Fruit fly (Drosophila melanogaster) whole organism, embryonic: ENCODE results near the gene NijB.
A peak's percentile ranks its signal among the peaks of the same experiment; 100 is the strongest.

Source experiments
- Blimp-1 ChIP-seq: fragments of 200-800 bp; sonication (Bioruptor generic); optimal IDR thresholded peaks from 3 replicates; lab custom pipeline; 2018; ENCODE audit warnings: missing biosample characterization, missing genetic modification characterization, mild to moderate bottlenecking, moderate library complexity, missing genetic modification reagents
- CG1024 ChIP-seq: fragments of 200-800 bp; sonication (Bioruptor generic); IDR thresholded peaks from 2 replicates; pipeline ENCODE4 v1.3.6; 2022; ENCODE audit warnings: missing biosample characterization, missing genetic modification characterization
- CG11093 ChIP-seq: fragments of 200-800 bp; sonication (Bioruptor generic); IDR thresholded peaks from 3 replicates; pipeline ENCODE4 v1.3.6; 2022; ENCODE audit warnings: missing biosample characterization, missing genetic modification characterization
- CG11560 ChIP-seq: fragments of 200-800 bp; sonication (Bioruptor generic); IDR thresholded peaks from 3 replicates; pipeline ENCODE4 v1.3.6; 2022; ENCODE audit warnings: missing biosample characterization, missing genetic modification characterization
- CG12236 ChIP-seq: fragments of 200-800 bp; sonication (Bioruptor generic); optimal IDR thresholded peaks from 2 replicates; lab custom pipeline; 2016; ENCODE audit warnings: missing biosample characterization, missing genetic modification characterization
- CG13123 ChIP-seq: fragments of 200-800 bp; sonication (Bioruptor generic); optimal IDR thresholded peaks from 2 replicates; lab custom pipeline; 2016; ENCODE audit warnings: missing biosample characterization, missing genetic modification characterization
- CG13624 ChIP-seq: fragments of 200-800 bp; sonication (Bioruptor generic); optimal IDR thresholded peaks from 2 replicates; lab custom pipeline; 2016; ENCODE audit warnings: missing biosample characterization, missing genetic modification characterization
- CG14441 ChIP-seq: fragments of 200-800 bp; sonication (Bioruptor generic); IDR thresholded peaks from 2 replicates; pipeline ENCODE4 v1.3.6; 2022; ENCODE audit warnings: missing biosample characterization, missing genetic modification characterization
- CG1602 ChIP-seq: fragments of 200-800 bp; sonication (Bioruptor generic); optimal IDR thresholded peaks from 3 replicates; lab custom pipeline; 2016; ENCODE audit warnings: missing biosample characterization, missing genetic modification characterization
- CG16813 ChIP-seq: fragments of 200-800 bp; sonication (Bioruptor generic); IDR thresholded peaks from 3 replicates; pipeline ENCODE4 v1.3.6; 2022; ENCODE audit warnings: missing biosample characterization, missing genetic modification characterization; ENCODE audit not compliant: partially characterized antibody
- CG18599 ChIP-seq: fragments of 200-800 bp; sonication (Bioruptor generic); optimal IDR thresholded peaks from 3 replicates; lab custom pipeline; 2017; ENCODE audit warnings: missing biosample characterization, missing genetic modification characterization, mild to moderate bottlenecking, moderate library complexity, missing genetic modification reagents
- CG2202 ChIP-seq: fragments of 200-800 bp; sonication (Bioruptor generic); optimal IDR thresholded peaks from 2 replicates; lab custom pipeline; 2018; ENCODE audit warnings: missing biosample characterization, mild to moderate bottlenecking, missing genetic modification characterization
- CG32532 ChIP-seq: fragments of 200-800 bp; sonication (Bioruptor generic); IDR thresholded peaks from 2 replicates; pipeline ENCODE4 v1.3.6; 2022; ENCODE audit warnings: missing biosample characterization, missing genetic modification characterization
- CG33557 ChIP-seq: fragments of 200-800 bp; sonication (Bioruptor generic); optimal IDR thresholded peaks from 2 replicates; lab custom pipeline; 2019; ENCODE audit warnings: missing biosample characterization, mild to moderate bottlenecking, missing genetic modification characterization, moderate library complexity
- CG4730 ChIP-seq: fragments of 200-800 bp; sonication (Bioruptor generic); IDR thresholded peaks from 2 replicates; pipeline ENCODE4 v1.3.6; 2022; ENCODE audit warnings: missing biosample characterization, missing genetic modification characterization
- CG7928 ChIP-seq: fragments of 200-800 bp; sonication (Bioruptor generic); optimal IDR thresholded peaks from 2 replicates; lab custom pipeline; 2017; ENCODE audit warnings: missing biosample characterization, mild to moderate bottlenecking, missing genetic modification characterization
- CG8089 ChIP-seq: fragments of 200-800 bp; sonication (Bioruptor generic); optimal IDR thresholded peaks from 3 replicates; lab custom pipeline; 2016; ENCODE audit warnings: missing biosample characterization, missing genetic modification characterization
- CG9727 ChIP-seq: fragments of 200-800 bp; sonication (Bioruptor generic); optimal IDR thresholded peaks from 3 replicates; lab custom pipeline; 2017; ENCODE audit warnings: missing biosample characterization, mild to moderate bottlenecking, missing genetic modification characterization
- Camta ChIP-seq: fragments of 200-800 bp; sonication (Bioruptor generic); optimal IDR thresholded peaks from 2 replicates; lab custom pipeline; 2016; ENCODE audit warnings: missing biosample characterization, missing genetic modification characterization
- Fer1 ChIP-seq: fragments of 200-800 bp; sonication (Bioruptor generic); optimal IDR thresholded peaks from 2 replicates; lab custom pipeline; 2017; ENCODE audit warnings: missing biosample characterization, mild to moderate bottlenecking, missing genetic modification characterization
- Fer2 ChIP-seq: fragments of 200-800 bp; sonication (Bioruptor generic); optimal IDR thresholded peaks from 2 replicates; lab custom pipeline; 2018; ENCODE audit warnings: missing biosample characterization, mild to moderate bottlenecking, missing genetic modification characterization, moderate library complexity
- HLH4C ChIP-seq: fragments of 200-800 bp; sonication (Bioruptor generic); IDR thresholded peaks from 3 replicates; pipeline ENCODE4 v1.3.6; 2022; ENCODE audit warnings: missing biosample characterization, missing genetic modification characterization; ENCODE audit not compliant: partially characterized antibody
- HmgD ChIP-seq: fragments of 200-800 bp; sonication (Bioruptor generic); optimal IDR thresholded peaks from 3 replicates; lab custom pipeline; 2016; ENCODE audit warnings: missing biosample characterization, missing genetic modification characterization
- Hr3 ChIP-seq: fragments of 200-800 bp; sonication (Bioruptor generic); optimal IDR thresholded peaks from 3 replicates; lab custom pipeline; 2016; ENCODE audit warnings: missing biosample characterization, missing genetic modification characterization
- Max ChIP-seq: fragments of 200-800 bp; sonication (Bioruptor generic); optimal IDR thresholded peaks from 2 replicates; lab custom pipeline; 2016; ENCODE audit warnings: missing biosample characterization, mild to moderate bottlenecking, missing genetic modification characterization
- NC2β ChIP-seq: fragments of 200-800 bp; sonication (Bioruptor generic); optimal IDR thresholded peaks from 2 replicates; lab custom pipeline; 2016; ENCODE audit warnings: missing biosample characterization, missing genetic modification characterization
- Six4 ChIP-seq: fragments of 200-800 bp; sonication (Bioruptor generic); optimal IDR thresholded peaks from 2 replicates; lab custom pipeline; 2016; ENCODE audit warnings: missing biosample characterization, missing genetic modification characterization
- Stat92E ChIP-seq, 3 experiments: fragments of >200 bp in 2 of 3; fragments of 200-800 bp in 1 of 3; sonication (Bioruptor generic) in 1 of 3; optimal IDR thresholded peaks; 2 replicates each; lab custom pipeline; 2017 to 2019; ENCODE audit warnings: missing biosample characterization in 3 of 3, missing genetic modification characterization in 3 of 3, mild to moderate bottlenecking in 1 of 3, moderate library complexity in 1 of 3
- TFAM ChIP-seq: fragments of 200-800 bp; sonication (Bioruptor generic); optimal IDR thresholded peaks from 2 replicates; lab custom pipeline; 2017; ENCODE audit warnings: missing biosample characterization, missing genetic modification characterization, inconsistent platforms
- Taf1 ChIP-seq: fragments of 200-800 bp; sonication (Bioruptor generic); IDR thresholded peaks from 2 replicates; pipeline ENCODE4 v1.3.6; 2022; ENCODE audit warnings: missing biosample characterization, missing genetic modification characterization
- Vsx1 ChIP-seq: fragments of 200-800 bp; sonication (Bioruptor generic); optimal IDR thresholded peaks from 2 replicates; lab custom pipeline; 2017; ENCODE audit warnings: missing biosample characterization, mild to moderate bottlenecking, missing genetic modification characterization, missing genetic modification reagents
- ac ChIP-seq: fragments of 200-800 bp; sonication (Bioruptor generic); optimal IDR thresholded peaks from 3 replicates; lab custom pipeline; 2017; ENCODE audit warnings: missing biosample characterization, mild to moderate bottlenecking, missing genetic modification characterization
- bsh ChIP-seq, 2 experiments: fragments of 200-800 bp; sonication (Bioruptor generic); optimal IDR thresholded peaks; 2 replicates each; lab custom pipeline; 2017 to 2018; ENCODE audit warnings: mild to moderate bottlenecking in 2 of 2, missing biosample characterization in 2 of 2, missing genetic modification characterization in 2 of 2, moderate library complexity in 1 of 2
- crol ChIP-seq: fragments of 200-800 bp; sonication (Bioruptor generic); IDR thresholded peaks from 2 replicates; pipeline ENCODE4 v1.3.6; 2022; ENCODE audit warnings: missing biosample characterization, missing genetic modification characterization
- dm ChIP-seq: fragments of 200-800 bp; sonication (Bioruptor generic); optimal IDR thresholded peaks from 3 replicates; lab custom pipeline; 2016; ENCODE audit warnings: missing biosample characterization, missing genetic modification characterization
- fd64A ChIP-seq: fragments of 200-800 bp; sonication (Bioruptor generic); optimal IDR thresholded peaks from 3 replicates; lab custom pipeline; 2018; ENCODE audit warnings: missing biosample characterization, mild to moderate bottlenecking, missing genetic modification characterization
- ftz-f1 ChIP-seq: fragments of 200-800 bp; sonication (Bioruptor generic); optimal IDR thresholded peaks from 2 replicates; lab custom pipeline; 2016; ENCODE audit warnings: missing biosample characterization, missing genetic modification characterization
- lola ChIP-seq, 3 experiments: fragments of >200 bp in 2 of 3; fragments of 200-800 bp in 1 of 3; sonication (Bioruptor generic) in 1 of 3; optimal IDR thresholded peaks; 2 replicates each; lab custom pipeline; 2017 to 2019; ENCODE audit warnings: missing biosample characterization in 3 of 3, missing genetic modification characterization in 3 of 3, mild to moderate bottlenecking in 1 of 3, moderate library complexity in 1 of 3
- nerfin-2 ChIP-seq: fragments of 200-800 bp; sonication (Bioruptor generic); IDR thresholded peaks from 2 replicates; pipeline ENCODE4 v1.3.6; 2022; ENCODE audit warnings: missing biosample characterization, missing genetic modification characterization; ENCODE audit not compliant: partially characterized antibody
- pita ChIP-seq: fragments of 200-800 bp; sonication (Bioruptor generic); optimal IDR thresholded peaks from 2 replicates; lab custom pipeline; 2017; ENCODE audit warnings: missing biosample characterization, mild to moderate bottlenecking, missing genetic modification characterization
- ro ChIP-seq: fragments of 200-800 bp; sonication (Bioruptor generic); IDR thresholded peaks from 2 replicates; pipeline ENCODE4 v1.3.6; 2022; ENCODE audit warnings: missing biosample characterization, missing genetic modification characterization
- stwl ChIP-seq: fragments of 200-800 bp; sonication (Bioruptor generic); optimal IDR thresholded peaks from 3 replicates; lab custom pipeline; 2018; ENCODE audit warnings: missing biosample characterization, mild to moderate bottlenecking, missing genetic modification characterization, moderate library complexity
- tin ChIP-seq: fragments of 200-800 bp; sonication (Bioruptor generic); optimal IDR thresholded peaks from 3 replicates; lab custom pipeline; 2016; ENCODE audit warnings: missing biosample characterization, missing genetic modification characterization
- tna ChIP-seq: fragments of 200-800 bp; sonication (Bioruptor generic); IDR thresholded peaks from 2 replicates; pipeline ENCODE4 v1.3.6; 2022; ENCODE audit warnings: missing biosample characterization, missing genetic modification characterization; ENCODE audit not compliant: partially characterized antibody
- trem ChIP-seq: fragments of 200-800 bp; optimal IDR thresholded peaks from 3 replicates; lab custom pipeline; 2019; ENCODE audit warnings: missing biosample characterization, mild to moderate bottlenecking, missing genetic modification characterization, moderate library complexity
- tup ChIP-seq: fragments of 200-800 bp; sonication (Bioruptor generic); optimal IDR thresholded peaks from 2 replicates; lab custom pipeline; 2016; ENCODE audit warnings: missing biosample characterization, mild to moderate bottlenecking, missing genetic modification characterization, moderate library complexity
- usp ChIP-seq: fragments of >200 bp; optimal IDR thresholded peaks from 2 replicates; lab custom pipeline; 2017; ENCODE audit warnings: missing biosample characterization, missing genetic modification characterization
- wdn ChIP-seq: fragments of 200-800 bp; sonication (Bioruptor generic); IDR thresholded peaks from 2 replicates; pipeline ENCODE4 v1.3.6; 2022; ENCODE audit warnings: missing biosample characterization, missing genetic modification characterization

NijB gene

dm6 chr3L:18869035-18869826 is 23.0 kb upstream of the NijB start, which contains the start of gene Grx1 (continued):
- TF ChIP-seq dm (GFP tag; lab: Kevin White, UChicago) (peak; percentile 40), Blimp-1 (peak; percentile 79), CG11560 (tag; lab: Robert Waterston, UW) (no peak), Vsx1 (GFP tag; lab: Kevin White, UChicago) (peak; percentile 62), lola (GFP tag; optimal IDR thresholded peaks at IDR 0.05; lab: Kevin White, UChicago) (peak in 1 of 3 experiments; percentile 57), ac (GFP tag; lab: Kevin White, UChicago) (no peak), ro (GFP tag; lab: Robert Waterston, UW) (no peak), Max (GFP tag; lab: Kevin White, UChicago) (peak; percentile 62), Taf1 (peak; percentile 32; the same call in 1 of the 2 replicates), HLH4C (no peak), Hr3 (peak; percentile 49), Fer1 (GFP tag; lab: Kevin White, UChicago) (peak; percentile 39), wdn (GFP tag; lab: Robert Waterston, UW) (no peak), CG32532 (GFP tag; lab: Robert Waterston, UW) (peak; percentile 45; the same call in 1 of the 2 replicates), stwl (tag; lab: Kevin White, UChicago) (peak; percentile 75), HmgD (GFP tag; lab: Kevin White, UChicago) (no peak), Six4 (peak; percentile 36), CG1024 (no peak), CG13123 (GFP tag; lab: Kevin White, UChicago) (peak; percentile 21), nerfin-2 (GFP tag; lab: Robert Waterston, UW) (no peak), CG12236 (GFP tag; lab: Kevin White, UChicago) (no peak), crol (GFP tag; lab: Robert Waterston, UW) (peak; percentile 77), tna (no peak), CG13624 (peak; percentile 58), CG4730 (GFP tag; lab: Robert Waterston, UW) (no peak), fd64A (peak; percentile 7), trem (peak; percentile 59), CG2202 (tag; lab: Kevin White, UChicago) (peak; percentile 36), CG7928 (GFP tag; lab: Kevin White, UChicago) (peak; percentile 40), tin (peak; percentile 59), CG16813 (no peak), bsh (GFP tag; optimal IDR thresholded peaks at IDR 0.05; lab: Kevin White, UChicago) (peak in 1 of 2 experiments; percentile 57), ftz-f1 (peak; percentile 60), usp (GFP tag; lab: Kevin White, UChicago) (no peak), Stat92E (GFP tag; optimal IDR thresholded peaks at IDR 0.05; lab: Kevin White, UChicago) (no peak), CG9727 (GFP tag; lab: Kevin White, UChicago) (peak; percentile 49), CG18599 (GFP tag; lab: Kevin White, UChicago) (peak; percentile 52), CG1602 (peak; percentile 47), CG33557 (GFP tag; lab: Kevin White, UChicago) (peak; percentile 17), CG14441 (GFP tag; lab: Robert Waterston, UW) (peak; percentile 47), pita (GFP tag; lab: Kevin White, UChicago) (no peak), TFAM (GFP tag; lab: Kevin White, UChicago) (no peak), Fer2 (tag; lab: Kevin White, UChicago) (no peak), tup (GFP tag; lab: Kevin White, UChicago) (no peak), CG8089 (GFP tag; lab: Kevin White, UChicago) (no peak), Camta (GFP tag; lab: Kevin White, UChicago) (peak; percentile 21), NC2β (peak; percentile 53), CG11093 (GFP tag; lab: Robert Waterston, UW) (no peak)
